Fruit fly (Drosophila melanogaster) whole organism, embryonic: ENCODE measurements around the gene CG18749.

Experiments used
- Asciz ChIP-seq: fragments of 200-800 bp; sonication (Bioruptor generic); optimal IDR thresholded peaks from 2 replicates; lab custom pipeline; 2017; ENCODE audit warnings: missing biosample characterization, mild to moderate bottlenecking, missing genetic modification characterization, missing genetic modification reagents
- B-H2 ChIP-seq: fragments of 200-800 bp; sonication (Bioruptor generic); optimal IDR thresholded peaks from 2 replicates; lab custom pipeline; 2018; ENCODE audit warnings: missing biosample characterization, mild to moderate bottlenecking, missing genetic modification characterization
- Blimp-1 ChIP-seq: fragments of 200-800 bp; sonication (Bioruptor generic); optimal IDR thresholded peaks from 3 replicates; lab custom pipeline; 2018; ENCODE audit warnings: missing biosample characterization, missing genetic modification characterization, mild to moderate bottlenecking, moderate library complexity, missing genetic modification reagents
- C15 ChIP-seq: fragments of 200-800 bp; sonication (Bioruptor generic); IDR thresholded peaks from 3 replicates; pipeline ENCODE4 v1.3.6; 2022; ENCODE audit warnings: missing biosample characterization, missing genetic modification characterization
- CG11247 ChIP-seq: fragments of 200-800 bp; sonication (Bioruptor generic); IDR thresholded peaks from 2 replicates; pipeline ENCODE4 v1.3.6; 2022; ENCODE audit warnings: missing biosample characterization, missing genetic modification characterization
- CG14965 ChIP-seq: fragments of 200-800 bp; sonication (Bioruptor generic); optimal IDR thresholded peaks from 2 replicates; lab custom pipeline; 2016; ENCODE audit warnings: missing biosample characterization, missing genetic modification characterization, borderline replicate concordance
- CG15479 ChIP-seq: fragments of 200-800 bp; sonication (Bioruptor generic); optimal IDR thresholded peaks from 3 replicates; lab custom pipeline; 2019; ENCODE audit warnings: missing biosample characterization, mild to moderate bottlenecking, missing genetic modification characterization, moderate library complexity
- CG17912 ChIP-seq: fragments of 200-800 bp; sonication (Bioruptor generic); optimal IDR thresholded peaks from 2 replicates; lab custom pipeline; 2018; ENCODE audit warnings: missing biosample characterization, mild to moderate bottlenecking, missing genetic modification characterization
- CG18476 ChIP-seq: fragments of 200-800 bp; sonication (Bioruptor generic); optimal IDR thresholded peaks from 2 replicates; lab custom pipeline; 2016; ENCODE audit warnings: missing biosample characterization, mild to moderate bottlenecking, missing genetic modification characterization
- CG30403 ChIP-seq: fragments of 200-800 bp; sonication (Bioruptor generic); optimal IDR thresholded peaks from 3 replicates; lab custom pipeline; 2016; ENCODE audit warnings: missing biosample characterization, missing genetic modification characterization
- CG32772 ChIP-seq: fragments of 200-800 bp; sonication (Bioruptor generic); IDR thresholded peaks from 2 replicates; pipeline ENCODE4 v1.3.6; 2022; ENCODE audit warnings: missing biosample characterization, missing genetic modification characterization
- CG3281 ChIP-seq: fragments of 200-800 bp; sonication (Bioruptor generic); optimal IDR thresholded peaks from 3 replicates; lab custom pipeline; 2017; ENCODE audit warnings: missing biosample characterization, mild to moderate bottlenecking, missing genetic modification characterization
- CG34422 ChIP-seq: fragments of 200-800 bp; sonication (Bioruptor generic); IDR thresholded peaks from 3 replicates; pipeline ENCODE4 v1.3.6; 2022; ENCODE audit warnings: missing biosample characterization, missing genetic modification characterization
- CG3838 ChIP-seq: fragments of 200-800 bp; sonication (Bioruptor generic); optimal IDR thresholded peaks from 3 replicates; lab custom pipeline; 2016; ENCODE audit warnings: missing biosample characterization, missing genetic modification characterization
- CG4282 ChIP-seq: fragments of 200-800 bp; sonication (Bioruptor generic); optimal IDR thresholded peaks from 2 replicates; lab custom pipeline; 2016; ENCODE audit warnings: missing biosample characterization, missing genetic modification characterization
- CG4404 ChIP-seq: fragments of 200-800 bp; sonication (Bioruptor generic); IDR thresholded peaks from 2 replicates; pipeline ENCODE4 v1.3.6; 2022; ENCODE audit warnings: missing biosample characterization, missing genetic modification characterization
- CG7786 ChIP-seq: fragments of 200-800 bp; sonication (Bioruptor generic); optimal IDR thresholded peaks from 2 replicates; lab custom pipeline; 2016; ENCODE audit warnings: missing biosample characterization, missing genetic modification characterization
- CG7987 ChIP-seq: fragments of 200-800 bp; sonication (Bioruptor generic); optimal IDR thresholded peaks from 2 replicates; lab custom pipeline; 2018; ENCODE audit warnings: missing biosample characterization, mild to moderate bottlenecking, missing genetic modification characterization, moderate library complexity
- CG8388 ChIP-seq: fragments of 200-800 bp; sonication (Bioruptor generic); optimal IDR thresholded peaks from 2 replicates; lab custom pipeline; 2019; ENCODE audit warnings: missing biosample characterization, mild to moderate bottlenecking, missing genetic modification characterization, moderate library complexity
- CG9215 ChIP-seq: fragments of 200-800 bp; sonication (Bioruptor generic); IDR thresholded peaks from 2 replicates; pipeline ENCODE4 v1.3.6; 2022; ENCODE audit warnings: missing biosample characterization, missing genetic modification characterization
- CHES-1-like ChIP-seq: fragments of 200-800 bp; sonication (Bioruptor generic); optimal IDR thresholded peaks from 2 replicates; lab custom pipeline; 2016; ENCODE audit warnings: missing biosample characterization, missing genetic modification characterization
- D ChIP-seq, 2 experiments: fragments of 200-800 bp in 1 of 2; fragments of >200 bp in 1 of 2; sonication (Bioruptor generic) in 1 of 2; optimal IDR thresholded peaks; 2 replicates in 1 of 2; 3 replicates in 1 of 2; lab custom pipeline; 2017; ENCODE audit warnings: mild to moderate bottlenecking in 1 of 2, missing biosample characterization in 1 of 2, missing genetic modification characterization in 1 of 2, missing genetic modification reagents in 1 of 2
- Doc3 ChIP-seq: fragments of 200-800 bp; sonication (Bioruptor generic); IDR thresholded peaks from 3 replicates; pipeline ENCODE4 v1.3.6; 2022; ENCODE audit warnings: missing biosample characterization, missing genetic modification characterization; ENCODE audit not compliant: partially characterized antibody
- Gsc ChIP-seq: fragments of 200-800 bp; sonication (Bioruptor generic); IDR thresholded peaks from 2 replicates; pipeline ENCODE4 v1.3.6; 2022; ENCODE audit warnings: missing biosample characterization, missing genetic modification characterization
- Hmr ChIP-seq: fragments of 200-800 bp; sonication (Bioruptor generic); optimal IDR thresholded peaks from 3 replicates; lab custom pipeline; 2017; ENCODE audit warnings: mild to moderate bottlenecking, missing biosample characterization, missing genetic modification reagents, missing genetic modification characterization
- Lpt ChIP-seq: fragments of >200 bp; optimal IDR thresholded peaks from 2 replicates; lab custom pipeline; 2018; ENCODE audit warnings: missing biosample characterization, missing genetic modification characterization
- Mrtf ChIP-seq: fragments of 200-800 bp; sonication (Bioruptor generic); IDR thresholded peaks from 3 replicates; pipeline ENCODE4 v1.3.6; 2022; ENCODE audit warnings: missing biosample characterization, missing genetic modification characterization
- al ChIP-seq: fragments of 200-800 bp; sonication (Bioruptor generic); IDR thresholded peaks from 2 replicates; pipeline ENCODE4 v1.3.6; 2022; ENCODE audit warnings: missing biosample characterization, missing genetic modification characterization
- aop ChIP-seq: fragments of 200-800 bp; sonication (Bioruptor generic); IDR thresholded peaks from 2 replicates; pipeline ENCODE4 v1.3.6; 2022; ENCODE audit warnings: missing biosample characterization, missing genetic modification characterization
- cad ChIP-seq: fragments of >200 bp; optimal IDR thresholded peaks from 2 replicates; lab custom pipeline; 2017; ENCODE audit warnings: missing biosample characterization, missing genetic modification characterization
- dimm ChIP-seq: fragments of 200-800 bp; sonication (Bioruptor generic); IDR thresholded peaks from 2 replicates; pipeline ENCODE4 v1.3.6; 2022; ENCODE audit warnings: missing biosample characterization, missing genetic modification characterization
- ems ChIP-seq: fragments of 200-800 bp; sonication (Bioruptor generic); optimal IDR thresholded peaks from 3 replicates; lab custom pipeline; 2016; ENCODE audit warnings: missing biosample characterization, missing genetic modification characterization
- ftz-f1 ChIP-seq: fragments of 200-800 bp; sonication (Bioruptor generic); optimal IDR thresholded peaks from 2 replicates; lab custom pipeline; 2016; ENCODE audit warnings: missing biosample characterization, missing genetic modification characterization
- h ChIP-seq: fragments of >200 bp; optimal IDR thresholded peaks from 2 replicates; lab custom pipeline; 2017
- ham ChIP-seq: fragments of 200-800 bp; sonication (Bioruptor generic); IDR thresholded peaks from 2 replicates; pipeline ENCODE4 v1.3.6; 2022; ENCODE audit warnings: missing biosample characterization, missing genetic modification characterization
- her ChIP-seq: fragments of 200-800 bp; sonication (Bioruptor generic); optimal IDR thresholded peaks from 2 replicates; lab custom pipeline; 2016; ENCODE audit warnings: missing biosample characterization, missing genetic modification characterization
- hth ChIP-seq: fragments of >200 bp; optimal IDR thresholded peaks from 2 replicates; lab custom pipeline; 2017; ENCODE audit warnings: inconsistent platforms
- kay ChIP-seq: fragments of 200-800 bp; sonication (Bioruptor generic); optimal IDR thresholded peaks from 2 replicates; lab custom pipeline; 2016; ENCODE audit warnings: missing biosample characterization, missing genetic modification characterization
- nerfin-1 ChIP-seq: fragments of 200-800 bp; sonication (Bioruptor generic); optimal IDR thresholded peaks from 3 replicates; lab custom pipeline; 2019; ENCODE audit warnings: missing biosample characterization, mild to moderate bottlenecking, missing genetic modification characterization, moderate library complexity
- nerfin-2 ChIP-seq: fragments of 200-800 bp; sonication (Bioruptor generic); IDR thresholded peaks from 2 replicates; pipeline ENCODE4 v1.3.6; 2022; ENCODE audit warnings: missing biosample characterization, missing genetic modification characterization; ENCODE audit not compliant: partially characterized antibody
- slp2 ChIP-seq: fragments of 200-800 bp; sonication (Bioruptor generic); optimal IDR thresholded peaks from 2 replicates; lab custom pipeline; 2016; ENCODE audit warnings: missing biosample characterization, missing genetic modification characterization
- tll ChIP-seq, 2 experiments: fragments of 200-800 bp in 1 of 2; fragments of >200 bp in 1 of 2; sonication (Bioruptor generic) in 1 of 2; optimal IDR thresholded peaks; 2 replicates each; lab custom pipeline; 2017 to 2019; ENCODE audit warnings: missing biosample characterization in 2 of 2, missing genetic modification characterization in 2 of 2, mild to moderate bottlenecking in 1 of 2, moderate library complexity in 1 of 2
- twi ChIP-seq: fragments of 200-800 bp; optimal IDR thresholded peaks from 2 replicates; lab custom pipeline; 2019; ENCODE audit warnings: missing biosample characterization, mild to moderate bottlenecking, missing genetic modification characterization, moderate library complexity
- wdn ChIP-seq: fragments of 200-800 bp; sonication (Bioruptor generic); IDR thresholded peaks from 2 replicates; pipeline ENCODE4 v1.3.6; 2022; ENCODE audit warnings: missing biosample characterization, missing genetic modification characterization
- zen ChIP-seq: fragments of 200-800 bp; sonication (Bioruptor generic); optimal IDR thresholded peaks from 3 replicates; lab custom pipeline; 2018; ENCODE audit warnings: missing biosample characterization, mild to moderate bottlenecking, missing genetic modification characterization, moderate library complexity

The CG18749 gene

dm6 chr3R:8204730-8205129 is 39.1 kb upstream of the CG18749 start, which contains the start of gene CheA84a:
CheA84a (minus strand) TSS chr3R:8204830.
- TF ChIP-seq CG4282 (GFP tag; lab: Kevin White, UChicago): no peak
- no peak for TF ChIP-seq CG9215 (GFP tag; lab: Robert Waterston, UW)
- TF ChIP-seq nerfin-1 (tag; lab: Kevin White, UChicago): no peak
- TF ChIP-seq al (GFP tag; lab: Robert Waterston, UW): no peak
- TF ChIP-seq hth (lab: Kevin White, UChicago): no peak
- TF ChIP-seq CG30403 (GFP tag; lab: Kevin White, UChicago): no peak

DNA sequence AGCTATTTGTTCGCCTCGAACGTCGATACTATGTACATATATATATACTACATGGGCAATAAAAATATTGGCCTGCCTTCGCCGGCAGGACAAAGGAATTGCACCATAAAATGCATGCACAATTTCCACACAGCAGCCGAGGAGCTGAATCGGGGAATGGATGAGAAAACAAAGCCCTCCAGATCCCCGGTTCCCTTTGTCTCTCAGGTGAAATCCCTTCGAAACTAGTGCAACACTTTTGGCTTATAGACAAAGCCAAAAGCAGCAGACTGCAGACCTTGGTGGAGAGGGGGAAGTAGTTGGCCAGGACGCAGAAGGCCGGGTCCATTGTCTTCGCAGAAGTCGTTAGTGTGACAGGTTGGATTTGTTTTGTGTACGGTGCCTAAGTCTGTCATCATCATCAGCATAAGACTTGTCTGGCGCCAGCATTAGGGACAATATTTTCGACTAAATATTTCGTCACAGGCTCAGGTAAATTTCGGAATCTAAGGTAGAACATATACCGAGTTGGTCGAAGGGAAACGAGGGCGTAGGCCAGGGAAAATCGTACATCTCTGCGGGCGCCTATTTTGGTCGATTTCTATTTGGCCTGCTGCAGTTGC is 38.5 kb upstream of the CG18749 start:
- TF ChIP-seq Lpt (GFP tag; lab: Kevin White, UChicago) (no peak), ftz-f1 (GFP tag; lab: Kevin White, UChicago) (no peak), her (GFP tag; lab: Kevin White, UChicago) (no peak), zen (tag; lab: Kevin White, UChicago) (peak; percentile 99), CG34422 (GFP tag; lab: Robert Waterston, UW) (0 out of 3 replicates have a peak, but pooled peaks have one; percentile 35), CG18476 (GFP tag; lab: Kevin White, UChicago) (no peak), ham (no peak), D (optimal IDR thresholded peaks at IDR 0.05; lab: Kevin White, UChicago) (peak; percentile 92), D (GFP tag; optimal IDR thresholded peaks at IDR 0.05; lab: Kevin White, UChicago) (no peak), CG15479 (GFP tag; lab: Kevin White, UChicago) (peak; percentile 69), cad (peak; percentile 90), tll (GFP tag; optimal IDR thresholded peaks at IDR 0.05; lab: Kevin White, UChicago) (peak in 1 of 2 experiments; percentile 95), CG7786 (GFP tag; lab: Kevin White, UChicago) (no peak), Gsc (no peak), ems (GFP tag; lab: Kevin White, UChicago) (no peak)

dm6 chr3R:8206019-8206418 is 37.8 kb upstream of the CG18749 start:
- TF ChIP-seq Doc3 (GFP tag; lab: Robert Waterston, UW): no peak
- TF ChIP-seq Asciz (GFP tag; lab: Kevin White, UChicago): no peak
- no peak for TF ChIP-seq aop (GFP tag; lab: Robert Waterston, UW)
- peak; percentile 95 for TF ChIP-seq twi
- TF ChIP-seq CG17912 (GFP tag; lab: Kevin White, UChicago): no peak
- TF ChIP-seq dimm (GFP tag; lab: Robert Waterston, UW): peak; percentile 25; the same call in 1 of the 2 replicates
- TF ChIP-seq nerfin-1 (tag; lab: Kevin White, UChicago): peak; percentile 79
- no peak for TF ChIP-seq C15 (GFP tag; lab: Robert Waterston, UW)
- no peak for TF ChIP-seq CG3281
- TF ChIP-seq, all 482 proteins: peak for 3

DNA sequence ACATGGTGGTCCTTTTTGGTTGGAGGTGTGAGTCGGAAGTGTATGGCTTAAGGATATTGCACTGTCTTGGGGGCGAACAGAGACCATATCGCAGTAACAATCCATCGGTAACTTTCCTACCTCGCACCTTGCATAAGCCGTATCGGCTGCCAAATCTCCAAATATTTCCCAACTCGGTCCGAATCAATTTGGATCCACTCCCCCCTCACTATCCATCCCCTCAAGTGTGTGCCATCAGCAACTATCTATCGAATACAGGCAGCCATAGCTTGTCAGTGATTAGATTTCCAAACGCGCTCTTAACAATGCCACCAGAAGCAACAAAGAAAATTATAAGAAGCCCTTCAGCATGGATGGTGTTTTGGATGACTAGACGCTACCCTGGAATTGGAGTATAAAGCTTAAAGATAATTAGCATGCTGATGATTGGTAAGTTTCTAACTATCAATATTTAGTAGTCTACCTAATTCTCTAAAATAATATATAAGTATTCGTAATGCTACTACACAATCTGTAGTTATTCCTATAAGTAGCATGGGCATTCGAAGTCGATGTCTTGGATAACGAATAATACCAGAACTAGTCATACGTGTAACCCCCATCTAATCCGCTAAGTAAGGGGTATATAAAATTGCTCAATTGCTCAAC is 37.1 kb upstream of the CG18749 start:
- TF ChIP-seq CG14965 (GFP tag; lab: Kevin White, UChicago): no peak
- peak; percentile 31; the same call in 1 of the 2 replicates for TF ChIP-seq CG11247 (GFP tag; lab: Robert Waterston, UW)
- no peak for TF ChIP-seq Mrtf (GFP tag; lab: Robert Waterston, UW)
- TF ChIP-seq slp2: no peak
- peak; percentile 22; the same call in 1 of the 2 replicates for TF ChIP-seq wdn
- peak; percentile 62 for TF ChIP-seq Hmr (GFP tag; lab: Kevin White, UChicago)
- TF ChIP-seq Blimp-1 (GFP tag; lab: Kevin White, UChicago): peak; percentile 37
- no peak for TF ChIP-seq B-H2 (GFP tag; lab: Kevin White, UChicago)
- TF ChIP-seq CG8388 (GFP tag; lab: Kevin White, UChicago): peak; percentile 45
- no peak for TF ChIP-seq CG32772 (GFP tag; lab: Robert Waterston, UW)
- TF ChIP-seq nerfin-2 (GFP tag; lab: Robert Waterston, UW): no peak
- no peak for TF ChIP-seq kay (GFP tag; lab: Kevin White, UChicago)
- peak; percentile 15 for TF ChIP-seq CG3838 (GFP tag; lab: Kevin White, UChicago)
- TF ChIP-seq h (lab: Kevin White, UChicago): no peak
- TF ChIP-seq CG7987 (GFP tag; lab: Kevin White, UChicago): no peak
- no peak for TF ChIP-seq aop (GFP tag; lab: Robert Waterston, UW)
- no peak for TF ChIP-seq CG4404
- TF ChIP-seq CHES-1-like (GFP tag; lab: Kevin White, UChicago): no peak
